Fruit fly (Drosophila melanogaster): ENCODE data around the gene CG13288.

DNA sequence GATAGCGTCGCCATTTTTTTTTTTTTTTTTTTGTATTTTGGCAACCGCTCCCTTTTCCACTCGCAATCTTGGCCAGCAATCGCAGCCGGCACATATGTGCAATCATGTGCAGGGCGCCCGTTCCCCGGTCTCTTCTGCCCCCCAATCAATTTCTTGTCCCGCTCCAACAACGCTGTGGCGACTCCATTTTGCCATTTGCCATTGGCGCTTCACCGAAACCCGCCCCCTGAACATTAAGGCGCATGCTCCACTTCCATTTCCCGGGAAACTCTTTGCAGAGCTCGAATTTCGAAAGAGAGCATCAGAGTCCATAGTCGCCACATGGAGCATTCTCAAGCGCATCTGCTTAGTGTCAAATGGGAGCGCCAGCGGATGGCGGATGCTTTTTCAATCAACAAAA is 16.1 kb upstream of the CG13288 start:
- TF ChIP-seq Kr (GFP tag; optimal IDR thresholded peaks at IDR 0.05) = no peak
- TF ChIP-seq wor (GFP tag; IDR thresholded peaks at IDR 0.05) = no peak
- TF ChIP-seq CG2889 (GFP tag; IDR thresholded peaks at IDR 0.05) = no peak
- TF ChIP-seq dmrt11E (tag; optimal IDR thresholded peaks at IDR 0.05) = no peak
